Worm (Caenorhabditis elegans) whole organism, L1 larva: Measurements from ENCODE around the gene T14G12.6.
A peak's percentile ranks its signal among the peaks of the same experiment; 100 is the strongest.

ENCODE experiments used
- C04F5.9 ChIP-seq: sonication (generic microtip); optimal IDR thresholded peaks from 2 replicates; lab custom pipeline; 2016; ENCODE audit warnings: missing genetic modification characterization, missing compliant biosample characterization
- C16A3.4 ChIP-seq: fragments of 150-350 bp; optimal IDR thresholded peaks from 2 replicates; lab custom pipeline; 2014; ENCODE audit warnings: missing biosample characterization, missing genetic modification characterization
- C34B4.2 ChIP-seq: sonication (generic microtip); optimal IDR thresholded peaks from 2 replicates; lab custom pipeline; 2017; ENCODE audit warnings: mild to moderate bottlenecking, missing genetic modification characterization, missing compliant biosample characterization
- F16B12.6 ChIP-seq: fragments of 150-350 bp; optimal IDR thresholded peaks from 2 replicates; lab custom pipeline; 2014; ENCODE audit warnings: missing biosample characterization, missing genetic modification characterization
- Y116A8C.19 ChIP-seq: sonication (generic microtip); optimal IDR thresholded peaks from 2 replicates; lab custom pipeline; 2016; ENCODE audit warnings: missing compliant biosample characterization, missing genetic modification characterization, borderline replicate concordance
- aha-1 ChIP-seq: fragments of 150-350 bp; optimal IDR thresholded peaks from 2 replicates; lab custom pipeline; 2014; ENCODE audit warnings: missing biosample characterization, missing genetic modification characterization
- alr-1 ChIP-seq: fragments of 200-800 bp; sonication (Bioruptor generic); optimal IDR thresholded peaks from 2 replicates; lab custom pipeline; 2018; ENCODE audit warnings: borderline replicate concordance, mild to moderate bottlenecking, missing genetic modification characterization, missing compliant biosample characterization
- ama-1 ChIP-seq: fragments of 150-350 bp; optimal IDR thresholded peaks from 2 replicates; lab custom pipeline; 2014
- blmp-1 ChIP-seq: fragments of 150-350 bp; optimal IDR thresholded peaks from 2 replicates; lab custom pipeline; 2014; ENCODE audit warnings: missing biosample characterization, missing genetic modification characterization
- ceh-8 ChIP-seq: fragments of 200-800 bp; sonication (Bioruptor generic); optimal IDR thresholded peaks from 2 replicates; lab custom pipeline; 2018; ENCODE audit warnings: mild to moderate bottlenecking, missing genetic modification characterization, moderate library complexity, missing compliant biosample characterization
- ceh-82 ChIP-seq, 3 experiments: fragments of 150-350 bp in 1 of 3; sonication (generic microtip) in 2 of 3; optimal IDR thresholded peaks; 2 replicates each; lab custom pipeline; 2014 to 2017; ENCODE audit warnings: missing biosample characterization in 3 of 3, missing genetic modification characterization in 3 of 3
- ceh-88 ChIP-seq: fragments of 200-800 bp; sonication (Bioruptor generic); IDR thresholded peaks from 2 replicates; pipeline ENCODE4 v1.3.6; 2022; ENCODE audit warnings: missing genetic modification characterization, missing compliant biosample characterization
- ceh-90 ChIP-seq: sonication (generic microtip); optimal IDR thresholded peaks from 2 replicates; lab custom pipeline; 2016; ENCODE audit warnings: missing genetic modification characterization, missing compliant biosample characterization
- dpl-1 ChIP-seq, 3 experiments: fragments of 150-350 bp in 2 of 3; sonication (generic microtip) in 1 of 3; optimal IDR thresholded peaks; 2 replicates each; lab custom pipeline; 2014 to 2017; ENCODE audit warnings: missing biosample characterization in 3 of 3, missing genetic modification characterization in 3 of 3, missing genetic modification reagents in 3 of 3
- dsc-1 ChIP-seq: sonication (generic microtip); optimal IDR thresholded peaks from 2 replicates; lab custom pipeline; 2016; ENCODE audit warnings: mild to moderate bottlenecking, missing genetic modification characterization, missing compliant biosample characterization
- efl-1 ChIP-seq, 4 experiments: fragments of 150-350 bp; optimal IDR thresholded peaks in 3 of 4; peaks in 1 of 4; 1 replicate in 1 of 4; 2 replicates in 3 of 4; lab custom pipeline; 2014; ENCODE audit warnings: missing biosample characterization in 2 of 4, missing genetic modification characterization in 2 of 4, missing genetic modification reagents in 2 of 4
- elt-2 ChIP-seq: sonication (generic microtip); optimal IDR thresholded peaks from 2 replicates; lab custom pipeline; 2016; ENCODE audit warnings: missing genetic modification characterization, mild to moderate bottlenecking, inconsistent platforms, missing compliant biosample characterization, missing genetic modification reagents
- elt-3 ChIP-seq, 6 experiments: fragments of 150-350 bp in 1 of 6; sonication (generic microtip); optimal IDR thresholded peaks; 2 replicates each; lab custom pipeline; 2017 to 2018; ENCODE audit warnings: missing biosample characterization in 6 of 6, missing genetic modification characterization in 6 of 6, inconsistent platforms in 1 of 6
- ets-5 ChIP-seq: fragments of 200-800 bp; sonication (Bioruptor generic); IDR thresholded peaks from 2 replicates; pipeline ENCODE4 v1.3.6; 2022; ENCODE audit warnings: missing genetic modification characterization, missing compliant biosample characterization
- fkh-10 ChIP-seq: sonication (generic microtip); optimal IDR thresholded peaks from 2 replicates; lab custom pipeline; 2017; ENCODE audit warnings: missing biosample characterization, missing genetic modification reagents, missing genetic modification characterization
- fkh-4 ChIP-seq: sonication (generic microtip); optimal IDR thresholded peaks from 2 replicates; lab custom pipeline; 2016; ENCODE audit warnings: missing compliant biosample characterization, missing genetic modification characterization, borderline replicate concordance
- fos-1 ChIP-seq: fragments of 150-350 bp; optimal IDR thresholded peaks from 2 replicates; lab custom pipeline; 2014; ENCODE audit warnings: missing biosample characterization, missing genetic modification characterization
- hlh-4 ChIP-seq: sonication (generic microtip); optimal IDR thresholded peaks from 2 replicates; lab custom pipeline; 2016; ENCODE audit warnings: mild to moderate bottlenecking, missing genetic modification characterization, missing compliant biosample characterization
- irx-1 ChIP-seq: sonication (generic microtip); optimal IDR thresholded peaks from 2 replicates; lab custom pipeline; 2016; ENCODE audit warnings: missing genetic modification characterization, missing compliant biosample characterization
- lin-14 ChIP-seq: fragments of 200-800 bp; sonication (Bioruptor generic); optimal IDR thresholded peaks from 2 replicates; lab custom pipeline; 2018; ENCODE audit warnings: mild to moderate bottlenecking, missing genetic modification characterization, moderate library complexity, missing compliant biosample characterization
- lin-35 ChIP-seq, 2 experiments: fragments of 150-350 bp; optimal IDR thresholded peaks; 2 replicates each; lab custom pipeline; 2014; ENCODE audit warnings: missing biosample characterization in 2 of 2, missing genetic modification characterization in 2 of 2, missing genetic modification reagents in 2 of 2
- lsy-2 ChIP-seq, 2 experiments: fragments of 150-350 bp; optimal IDR thresholded peaks; 2 replicates each; lab custom pipeline; 2014; ENCODE audit warnings: missing biosample characterization in 2 of 2, missing genetic modification characterization in 2 of 2
- mab-9 ChIP-seq: fragments of 200-800 bp; sonication (Bioruptor generic); IDR thresholded peaks from 2 replicates; pipeline ENCODE4 v1.3.6; 2022; ENCODE audit warnings: missing genetic modification reagents, missing genetic modification characterization, missing compliant biosample characterization
- mef-2 ChIP-seq: fragments of 150-350 bp; optimal IDR thresholded peaks from 2 replicates; lab custom pipeline; 2014; ENCODE audit warnings: missing biosample characterization, missing genetic modification characterization
- nhr-19 ChIP-seq: fragments of 200-800 bp; sonication (Bioruptor generic); conservative IDR thresholded peaks from 2 replicates; pipeline ENCODE4 v1.3.6; 2022; ENCODE audit warnings: missing genetic modification characterization, missing compliant biosample characterization
- nhr-47 ChIP-seq: sonication (generic microtip); optimal IDR thresholded peaks from 2 replicates; lab custom pipeline; 2016; ENCODE audit warnings: mild to moderate bottlenecking, missing genetic modification characterization, moderate library complexity, missing compliant biosample characterization
- nhr-71 ChIP-seq: sonication (generic microtip); optimal IDR thresholded peaks from 2 replicates; lab custom pipeline; 2016; ENCODE audit warnings: mild to moderate bottlenecking, missing genetic modification characterization, moderate library complexity, missing compliant biosample characterization
- nhr-77 ChIP-seq: fragments of 150-350 bp; optimal IDR thresholded peaks from 2 replicates; lab custom pipeline; 2014; ENCODE audit warnings: missing biosample characterization, missing genetic modification characterization
- nhr-85 ChIP-seq: sonication (generic microtip); peaks from one replicate; lab custom pipeline; 2016; ENCODE audit warnings: missing genetic modification characterization, inconsistent platforms, missing compliant biosample characterization
- rnt-1 ChIP-seq: sonication (generic microtip); optimal IDR thresholded peaks from 2 replicates; lab custom pipeline; 2016; ENCODE audit warnings: mild to moderate bottlenecking, missing genetic modification characterization, moderate library complexity, missing compliant biosample characterization
- snpc-4 ChIP-seq: fragments of 150-350 bp; optimal IDR thresholded peaks from 2 replicates; lab custom pipeline; 2014; ENCODE audit warnings: missing biosample characterization, missing genetic modification characterization
- snu-23 ChIP-seq: sonication (generic microtip); optimal IDR thresholded peaks from 2 replicates; lab custom pipeline; 2016; ENCODE audit warnings: missing genetic modification characterization, missing compliant biosample characterization
- sox-4 ChIP-seq: sonication (generic microtip); optimal IDR thresholded peaks from 2 replicates; lab custom pipeline; 2016; ENCODE audit warnings: missing genetic modification characterization, missing compliant biosample characterization
- sup-37 ChIP-seq: fragments of 200-800 bp; sonication (Bioruptor generic); optimal IDR thresholded peaks from 2 replicates; lab custom pipeline; 2018; ENCODE audit warnings: mild to moderate bottlenecking, missing genetic modification characterization, missing compliant biosample characterization
- unc-30 ChIP-seq: sonication (generic microtip); optimal IDR thresholded peaks from 2 replicates; lab custom pipeline; 2017; ENCODE audit warnings: missing biosample characterization, missing genetic modification characterization
- unc-86 ChIP-seq: sonication (generic microtip); optimal IDR thresholded peaks from 2 replicates; lab custom pipeline; 2016; ENCODE audit warnings: missing genetic modification characterization, missing compliant biosample characterization
- unc-98 ChIP-seq: fragments of 200-800 bp; sonication (Bioruptor generic); IDR thresholded peaks from 2 replicates; pipeline ENCODE4 v1.3.6; 2022; ENCODE audit warnings: missing genetic modification characterization, missing compliant biosample characterization
- zip-4 ChIP-seq: fragments of 200-800 bp; sonication (Bioruptor generic); optimal IDR thresholded peaks from 2 replicates; lab custom pipeline; 2018; ENCODE audit warnings: mild to moderate bottlenecking, missing genetic modification characterization, moderate library complexity, missing compliant biosample characterization
- ztf-4 ChIP-seq: fragments of 150-350 bp; optimal IDR thresholded peaks from 2 replicates; lab custom pipeline; 2014; ENCODE audit warnings: missing biosample characterization, missing genetic modification characterization

The T14G12.6 gene

DNA sequence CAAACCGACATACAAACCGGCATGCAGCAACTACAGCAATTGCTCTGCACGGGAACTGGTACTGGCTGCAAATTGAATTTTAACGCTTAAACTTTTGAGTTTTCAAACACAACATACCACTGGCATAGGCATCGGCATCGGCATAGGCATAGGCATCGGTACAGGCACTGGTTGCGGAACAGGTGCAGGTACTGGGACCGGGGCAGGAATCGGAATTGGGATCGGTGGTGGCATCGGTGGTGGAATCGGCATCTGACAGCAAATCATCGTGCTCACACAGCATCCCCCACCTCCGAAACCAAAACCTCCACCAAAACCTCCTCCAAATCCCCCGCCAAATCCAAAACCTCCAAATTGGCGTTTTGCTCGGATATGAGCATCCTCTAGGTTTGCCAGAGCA, 34.9 kb upstream of the T14G12.6 start:
- TF ChIP-seq unc-98 (GFP tag; lab: Robert Waterston, UW) (no peak), lsy-2 (tag; optimal IDR thresholded peaks at IDR 0.05; lab: Kevin White, UChicago) (no peak), fkh-10 (GFP tag; lab: Kevin White, UChicago) (no peak), unc-30 (tag; lab: Kevin White, UChicago) (no peak), nhr-85 (tag; lab: Kevin White, UChicago) (peak; percentile 1), ceh-82 (tag; optimal IDR thresholded peaks at IDR 0.05; lab: Kevin White, UChicago) (no peak), ceh-8 (GFP tag; lab: Kevin White, UChicago) (no peak)

DNA sequence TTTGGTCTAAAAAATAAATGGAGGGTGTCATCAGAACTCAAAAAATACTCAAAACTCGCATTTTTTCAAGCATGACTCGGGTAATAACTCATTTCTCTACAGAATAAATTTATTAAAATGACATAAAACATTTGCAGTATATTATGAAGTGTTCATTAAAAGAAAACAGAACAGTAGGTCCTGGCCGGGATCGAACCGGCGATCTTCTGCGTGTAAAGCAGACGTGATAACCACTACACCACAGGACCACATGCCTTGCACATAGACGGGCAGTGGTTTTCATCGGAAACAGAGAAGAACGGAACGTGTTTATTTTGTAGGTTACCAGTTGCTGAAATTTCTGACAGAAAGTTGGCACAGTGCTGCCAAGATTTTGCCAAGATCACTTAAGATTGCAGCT, 34.1 kb upstream of the T14G12.6 start:
- peak in 1 of 2 experiments; percentile 5 for TF ChIP-seq lin-35 (GFP tag; optimal IDR thresholded peaks at IDR 0.05; lab: Kevin White, UChicago)
- TF ChIP-seq snu-23 (GFP tag; lab: Kevin White, UChicago), result peak; percentile 35
- no peak for TF ChIP-seq ets-5 (GFP tag; lab: Robert Waterston, UW)
- TF ChIP-seq lin-14 (GFP tag; lab: Kevin White, UChicago), result peak; percentile 2

DNA sequence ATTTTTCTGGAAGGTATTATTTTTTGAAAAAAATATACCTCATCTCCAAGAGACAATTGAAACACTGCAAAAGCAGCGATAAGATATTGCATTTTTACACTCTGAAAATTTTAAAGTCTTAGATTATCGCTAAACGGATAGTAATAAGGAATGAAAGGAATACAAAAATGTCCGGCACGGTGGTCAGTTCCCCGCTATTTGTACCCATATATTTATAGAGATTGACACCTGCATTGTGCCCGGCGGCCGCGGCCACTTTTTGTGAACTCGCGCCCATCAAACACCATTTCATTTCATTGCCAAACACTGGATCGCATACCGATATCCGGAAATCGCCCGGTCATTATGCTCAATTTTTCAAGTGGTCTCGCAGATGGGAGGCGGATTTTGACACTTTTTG, 33.5 kb upstream of the T14G12.6 start, which contains the start of gene idpp-5:
TSS of gene idpp-5 (minus strand) at position 101 of the 400 bp plus-strand sequence.
- TF ChIP-seq fkh-4 (tag; lab: Kevin White, UChicago) (no peak), ama-1 (lab: Kevin White, UChicago) (no peak), elt-2 (tag; lab: Kevin White, UChicago) (no peak), nhr-47 (tag; lab: Kevin White, UChicago) (no peak), efl-1 (optimal IDR thresholded peaks at IDR 0.05; lab: Kevin White, UChicago) (no peak), efl-1 (GFP tag; optimal IDR thresholded peaks at IDR 0.05 in 1 of 2; lab: Kevin White, UChicago) (no peak), dpl-1 (GFP tag; optimal IDR thresholded peaks at IDR 0.05; lab: Kevin White, UChicago) (no peak), nhr-19 (GFP tag; lab: Robert Waterston, UW) (no peak), F16B12.6 (no peak), sox-4 (tag; lab: Kevin White, UChicago) (no peak), rnt-1 (tag; lab: Kevin White, UChicago) (no peak), aha-1 (no peak), lin-35 (GFP tag; optimal IDR thresholded peaks at IDR 0.05; lab: Kevin White, UChicago) (no peak), ceh-90 (tag; lab: Kevin White, UChicago) (no peak), snpc-4 (tag; lab: Kevin White, UChicago) (no peak), unc-98 (GFP tag; lab: Robert Waterston, UW) (no peak), alr-1 (tag; lab: Kevin White, UChicago) (no peak), nhr-77 (tag; lab: Kevin White, UChicago) (no peak), elt-3 (tag; optimal IDR thresholded peaks at IDR 0.05; lab: Kevin White, UChicago) (no peak), Y116A8C.19 (tag; lab: Kevin White, UChicago) (no peak)

DNA sequence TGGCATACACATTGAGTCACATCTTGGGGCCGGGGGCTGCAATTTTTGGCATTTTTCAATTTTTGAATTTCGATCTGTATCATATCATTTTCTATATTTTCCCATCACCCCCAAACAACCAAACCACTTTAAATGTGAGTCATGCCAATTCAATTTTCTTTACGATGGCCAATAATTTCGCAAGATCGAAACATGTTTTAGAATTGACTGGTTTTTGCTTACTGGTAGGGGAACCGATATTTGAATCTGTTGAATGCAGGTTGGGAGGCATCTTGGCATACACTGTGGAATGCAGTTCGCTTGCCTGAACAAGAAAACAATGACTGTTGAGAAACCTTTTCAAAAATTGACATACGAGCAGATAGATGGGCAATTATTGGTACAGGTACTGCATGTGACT, 31.9 kb upstream of the T14G12.6 start:
- no peak for TF ChIP-seq mef-2
- TF ChIP-seq ceh-82 (tag; optimal IDR thresholded peaks at IDR 0.05; lab: Kevin White, UChicago), result no peak
- TF ChIP-seq dsc-1, result no peak
- no peak for TF ChIP-seq Y116A8C.19 (tag; lab: Kevin White, UChicago)
- no peak for TF ChIP-seq efl-1 (optimal IDR thresholded peaks at IDR 0.05; lab: Kevin White, UChicago)
- TF ChIP-seq efl-1 (GFP tag; optimal IDR thresholded peaks at IDR 0.05 in 1 of 2; lab: Kevin White, UChicago), result peak in 1 of 2 experiments; percentile 71
- TF ChIP-seq C04F5.9 (tag; lab: Kevin White, UChicago), result no peak
- TF ChIP-seq zip-4 (GFP tag; lab: Kevin White, UChicago), result no peak

DNA sequence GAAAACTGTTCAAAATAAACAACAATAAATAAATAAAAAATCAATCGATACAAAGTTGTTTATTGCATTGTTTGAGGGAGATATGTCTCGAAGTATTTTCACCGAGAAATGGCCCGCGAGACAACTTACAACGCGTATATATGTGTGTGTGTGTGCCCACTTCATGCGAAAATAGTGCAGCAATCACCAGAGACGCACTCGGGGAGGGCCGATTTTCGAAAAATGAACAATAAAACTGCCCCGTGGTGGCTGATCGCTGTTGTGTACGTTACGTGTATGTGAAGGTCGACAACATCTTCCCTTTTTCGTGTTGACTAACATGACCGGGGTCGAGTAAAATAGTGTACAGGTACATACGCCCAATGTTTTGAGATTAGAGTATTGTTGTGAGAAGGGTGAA, 29.2 kb upstream of the T14G12.6 start:
- TF ChIP-seq C16A3.4 (tag; lab: Kevin White, UChicago) (peak; percentile 80), irx-1 (tag; lab: Kevin White, UChicago) (peak; percentile 65), blmp-1 (peak; percentile 76), rnt-1 (tag; lab: Kevin White, UChicago) (peak; percentile 39), lin-14 (GFP tag; lab: Kevin White, UChicago) (peak; percentile 92), nhr-71 (tag; lab: Kevin White, UChicago) (peak; percentile 87), mab-9 (no peak), lin-35 (GFP tag; optimal IDR thresholded peaks at IDR 0.05; lab: Kevin White, UChicago) (peak; percentile 22 to 70), ama-1 (lab: Kevin White, UChicago) (peak; percentile 78), unc-86 (no peak), C34B4.2 (tag; lab: Kevin White, UChicago) (no peak), sup-37 (no peak), hlh-4 (no peak), fos-1 (peak; percentile 76), nhr-19 (GFP tag; lab: Robert Waterston, UW) (peak; percentile 72), snu-23 (GFP tag; lab: Kevin White, UChicago) (peak; percentile 88), ceh-88 (GFP tag; lab: Robert Waterston, UW) (peak; percentile 44; the same call in 1 of the 2 replicates), ztf-4 (tag; lab: Kevin White, UChicago) (peak; percentile 16)
